Worm (Caenorhabditis elegans) whole organism, early embryonic: Measurements from ENCODE around the gene dtmk-1.

Experiments
- B0310.2 ChIP-seq: sonication (generic microtip); optimal IDR thresholded peaks from 2 replicates; lab custom pipeline; 2016; ENCODE audit warnings: mild to moderate bottlenecking, missing genetic modification characterization, missing compliant biosample characterization
- ama-1 ChIP-seq: fragments of 150-350 bp; optimal IDR thresholded peaks from 2 replicates; lab custom pipeline; 2014
- ceh-13 ChIP-seq: fragments of 200-800 bp; sonication (Bioruptor generic); optimal IDR thresholded peaks from 2 replicates; lab custom pipeline; 2018; ENCODE audit warnings: mild to moderate bottlenecking, missing genetic modification characterization, missing compliant biosample characterization
- ceh-36 ChIP-seq: sonication (generic microtip); optimal IDR thresholded peaks from 2 replicates; lab custom pipeline; 2016; ENCODE audit warnings: missing genetic modification characterization, inconsistent platforms, missing compliant biosample characterization
- ets-7 ChIP-seq: sonication (generic microtip); optimal IDR thresholded peaks from 2 replicates; lab custom pipeline; 2016; ENCODE audit warnings: missing genotype, missing genetic modification characterization, missing compliant biosample characterization
- flt-1 ChIP-seq: fragments of 200-800 bp; sonication (Bioruptor generic); IDR thresholded peaks from 2 replicates; pipeline ENCODE4 v1.3.6; 2022; ENCODE audit warnings: missing genetic modification characterization, missing compliant biosample characterization
- hmg-4 ChIP-seq: fragments of 200-800 bp; sonication (Bioruptor generic); optimal IDR thresholded peaks from 2 replicates; lab custom pipeline; 2018; ENCODE audit warnings: mild to moderate bottlenecking, missing genetic modification characterization, missing compliant biosample characterization
- hnd-1 ChIP-seq: sonication (generic microtip); optimal IDR thresholded peaks from 2 replicates; lab custom pipeline; 2016; ENCODE audit warnings: missing genetic modification characterization, missing compliant biosample characterization
- sea-1 ChIP-seq: fragments of 200-800 bp; sonication (Bioruptor generic); conservative IDR thresholded peaks from 2 replicates; pipeline ENCODE4 v1.3.6; 2022; ENCODE audit warnings: missing genetic modification characterization, missing compliant biosample characterization

- no peak for TF ChIP-seq ama-1 (lab: Kevin White, UChicago)
- no peak for TF ChIP-seq sea-1
- no peak for TF ChIP-seq ceh-13 (GFP tag; lab: Kevin White, UChicago)
- TF ChIP-seq ceh-36: no peak
- TF ChIP-seq hmg-4 (GFP tag; lab: Kevin White, UChicago): no peak
- no peak for TF ChIP-seq flt-1
- no peak for TF ChIP-seq ets-7 (tag; lab: Kevin White, UChicago)
- no peak for TF ChIP-seq hnd-1 (tag; lab: Kevin White, UChicago)
- no peak for TF ChIP-seq B0310.2 (tag; lab: Kevin White, UChicago)
Measured at ce11 chrII:10010914-10011313, 44.0 kb upstream of the dtmk-1 start.
